Worm (Caenorhabditis elegans): ENCODE results near the gene sel-15.

Gene sel-15

ce11 chrIII:646454-646853 is 49.8 kb downstream of the sel-15 start, which contains the start of gene orai-1:
orai-1 (plus strand) TSS chrIII:646754.
- TF ChIP-seq ceh-36 (tag; optimal IDR thresholded peaks at IDR 0.05) (no peak), hmbx-1 (tag; optimal IDR thresholded peaks at IDR 0.05) (no peak), tbx-11 (GFP tag; IDR thresholded peaks at IDR 0.05) (no peak), B0310.2 (tag; optimal IDR thresholded peaks at IDR 0.05) (no peak), pes-1 (GFP tag; IDR thresholded peaks at IDR 0.05) (no peak), tra-4 (tag; optimal IDR thresholded peaks at IDR 0.05) (no peak), aly-1 (tag; optimal IDR thresholded peaks at IDR 0.05) (no peak), F13C5.2 (tag; optimal IDR thresholded peaks at IDR 0.05) (no peak), ets-7 (tag; optimal IDR thresholded peaks at IDR 0.05) (no peak), ama-1 (optimal IDR thresholded peaks at IDR 0.05) (no peak), sea-1 (GFP tag; conservative IDR thresholded peaks at IDR 0.05) (no peak), scrt-1 (GFP tag; IDR thresholded peaks at IDR 0.05) (no peak), ceh-13 (GFP tag; optimal IDR thresholded peaks at IDR 0.05) (no peak), flt-1 (GFP tag; IDR thresholded peaks at IDR 0.05) (no peak), tbx-37 (GFP tag; conservative IDR thresholded peaks at IDR 0.05) (no peak), hnd-1 (tag; optimal IDR thresholded peaks at IDR 0.05) (no peak), hmg-4 (GFP tag; optimal IDR thresholded peaks at IDR 0.05) (no peak)

ce11 chrIII:644660-645059 is 51.6 kb downstream of the sel-15 start:
- TF ChIP-seq scrt-1 (GFP tag; IDR thresholded peaks at IDR 0.05), result no peak
- TF ChIP-seq tra-4 (tag; optimal IDR thresholded peaks at IDR 0.05), result no peak
- no peak for TF ChIP-seq tbx-11 (GFP tag; IDR thresholded peaks at IDR 0.05)
- no peak for TF ChIP-seq sea-1 (GFP tag; conservative IDR thresholded peaks at IDR 0.05)
- TF ChIP-seq hmg-4 (GFP tag; optimal IDR thresholded peaks at IDR 0.05), result no peak
- TF ChIP-seq hnd-1 (tag; optimal IDR thresholded peaks at IDR 0.05), result no peak
- no peak for TF ChIP-seq hmbx-1 (tag; optimal IDR thresholded peaks at IDR 0.05)
- no peak for TF ChIP-seq tbx-37 (GFP tag; conservative IDR thresholded peaks at IDR 0.05)
- no peak for TF ChIP-seq ceh-36 (tag; optimal IDR thresholded peaks at IDR 0.05)
- TF ChIP-seq flt-1 (GFP tag; IDR thresholded peaks at IDR 0.05), result no peak
- no peak for TF ChIP-seq ama-1 (optimal IDR thresholded peaks at IDR 0.05)
- TF ChIP-seq ceh-13 (GFP tag; optimal IDR thresholded peaks at IDR 0.05), result no peak
- no peak for TF ChIP-seq aly-1 (tag; optimal IDR thresholded peaks at IDR 0.05)
- no peak for TF ChIP-seq B0310.2 (tag; optimal IDR thresholded peaks at IDR 0.05)
- no peak for TF ChIP-seq pes-1 (GFP tag; IDR thresholded peaks at IDR 0.05)
- TF ChIP-seq F13C5.2 (tag; optimal IDR thresholded peaks at IDR 0.05), result no peak
- no peak for TF ChIP-seq ets-7 (tag; optimal IDR thresholded peaks at IDR 0.05)

Measured in whole organism, early embryonic.